Worm (Caenorhabditis elegans): ENCODE results near the gene Y43F8C.15.

- TF ChIP-seq him-1 (tag; optimal IDR thresholded peaks at IDR 0.05), result no peak
- TF ChIP-seq W03F9.2 (tag; optimal IDR thresholded peaks at IDR 0.05), result no peak
These were observed 35.4 kb upstream of the Y43F8C.15 start, which contains the start of gene W04E12.5 for ce11 chrV:19745852-19746251.
